Fruit fly (Drosophila melanogaster) ovary, adult (tissue): Measurements from ENCODE around the gene MED19.
"Not testable (repeated sequence)": the region's sequence is repeated elsewhere in the genome, so short reads cannot be mapped to it uniquely, and the experiment has no call there.

ENCODE experiments used
- CG17801 ChIP-seq: fragments of 200-800 bp; optimal IDR thresholded peaks from 2 replicates; lab custom pipeline; 2019; ENCODE audit warnings: missing biosample characterization, mild to moderate bottlenecking, missing genetic modification characterization, moderate library complexity; ENCODE audit not compliant: partially characterized antibody

Gene MED19

DNA sequence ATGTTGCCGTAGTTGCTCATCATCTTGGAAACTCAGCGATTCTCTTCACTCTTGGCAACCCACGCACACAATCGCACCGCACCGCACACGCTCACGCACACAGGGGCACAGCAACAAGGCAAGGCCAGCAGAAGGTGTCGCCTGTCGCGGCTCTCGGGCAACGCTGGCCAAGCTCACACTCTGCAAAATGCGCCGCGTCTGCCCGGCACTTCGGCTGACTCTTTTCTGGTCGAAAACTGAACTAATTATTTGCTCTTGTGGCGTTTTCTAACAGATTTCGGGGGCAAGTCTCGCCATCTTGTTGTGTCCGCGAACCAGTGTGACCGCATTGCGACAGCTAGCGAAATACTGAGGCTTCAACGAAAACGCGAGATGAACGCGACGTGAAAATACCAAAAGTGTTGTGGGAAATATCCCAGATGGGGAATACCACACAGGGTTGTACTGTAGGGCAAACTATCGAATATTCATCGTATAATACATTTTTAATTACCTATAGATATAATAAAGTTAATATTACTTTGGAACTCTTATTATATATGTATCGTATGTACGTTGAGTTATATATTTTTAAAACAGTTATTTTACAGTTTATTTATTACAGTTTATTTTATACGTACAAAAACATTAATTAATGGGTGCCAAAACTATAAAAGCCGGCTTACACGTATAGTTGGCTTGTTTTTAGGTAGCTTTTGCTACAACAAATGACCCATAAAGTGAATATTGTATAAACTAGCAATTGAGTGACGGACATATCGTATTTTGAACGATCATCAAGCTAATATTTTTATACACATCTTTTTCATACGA lies at the start of gene MED19, which contains the start of gene CG7430:
TSS of gene MED19 (minus strand) at position 333 of the 813 bp plus-strand sequence.
TSS of gene CG7430 (plus strand) at position 748 of the 813 bp plus-strand sequence.
- TF ChIP-seq CG17801 = peak; percentile 67

DNA sequence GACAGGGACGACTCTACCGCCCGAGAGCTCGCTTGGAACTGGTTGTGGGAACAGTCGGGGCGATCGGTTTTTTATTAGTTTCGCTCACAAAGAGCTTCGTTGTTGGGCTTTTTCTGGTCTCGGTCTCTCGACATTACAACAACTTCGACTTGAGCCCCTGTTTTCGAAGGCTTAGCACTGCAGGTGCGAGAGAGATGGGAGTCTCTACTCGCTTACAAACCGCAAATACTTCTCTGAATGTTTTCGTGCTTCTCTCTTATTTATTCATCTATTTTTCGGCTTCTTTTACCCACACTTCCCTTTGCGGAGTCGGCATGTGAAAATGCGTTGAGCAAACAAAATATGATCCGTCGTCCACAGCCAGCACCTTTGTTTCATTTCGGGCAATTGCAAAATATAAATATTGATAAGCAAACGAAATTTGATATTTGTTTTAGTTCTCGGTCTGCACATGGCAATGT lies 49.5 kb upstream of the MED19 start, which contains the start of gene Tsp74F:
TSS of gene Tsp74F (minus strand) at position 48 of the 461 bp plus-strand sequence.
- no peak for TF ChIP-seq CG17801

DNA sequence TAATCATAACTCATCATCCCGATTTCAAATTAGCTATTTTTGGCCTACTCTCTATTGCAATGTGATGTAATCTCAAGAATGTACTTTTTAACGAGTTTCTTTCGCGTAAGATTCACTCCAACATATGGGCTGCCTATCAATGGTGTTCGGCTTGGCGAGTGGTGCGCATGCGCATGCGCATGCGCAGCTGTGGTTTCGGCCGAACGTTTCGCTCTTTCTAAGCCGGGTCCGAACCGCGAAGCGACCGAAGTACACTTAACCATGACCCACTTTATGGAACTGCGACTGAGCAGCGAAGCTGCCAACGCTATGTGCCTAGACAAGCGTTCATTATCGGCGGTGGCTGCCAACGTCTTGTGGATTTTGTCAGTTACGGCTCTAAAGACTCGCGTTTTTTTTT lies 47.4 kb upstream of the MED19 start:
- no peak for TF ChIP-seq CG17801

- TF ChIP-seq CG17801 = no peak
Observed at dm6 chr3L:17887393-17887792, 41.1 kb upstream of the MED19 start, which contains the start of gene CG7402. Gene CG7402, plus strand, starts transcription at chr3L:17887705.

- TF ChIP-seq CG17801 = no peak
Observed at dm6 chr3L:17886545-17886944, 40.2 kb upstream of the MED19 start, which contains the start of gene CG16775. Gene CG16775, minus strand, starts transcription at chr3L:17886645.

DNA sequence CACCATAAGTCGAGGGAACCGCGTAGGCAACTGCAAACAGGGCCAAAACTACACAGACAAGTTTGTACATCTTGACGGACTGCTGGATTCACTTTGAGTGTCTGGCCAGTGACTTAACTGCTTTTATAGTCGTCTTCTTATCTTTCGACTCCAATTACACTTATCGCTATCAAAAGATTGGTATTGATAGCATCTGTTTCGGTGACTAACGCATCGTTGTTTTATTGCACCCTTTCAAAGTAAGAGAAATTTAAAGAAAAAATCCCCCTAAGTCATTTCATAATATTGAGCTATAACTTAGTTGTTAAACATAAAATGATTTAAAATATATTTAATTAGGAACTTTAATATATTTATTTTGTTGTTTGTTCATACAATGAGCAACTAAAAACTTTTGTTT lies 38.0 kb upstream of the MED19 start, which contains the start of gene CG5506:
TSS of gene CG5506 (minus strand) at position 101 of the 400 bp plus-strand sequence.
- TF ChIP-seq CG17801 = no peak

- peak; percentile 9 for TF ChIP-seq CG17801
Observed at dm6 chr3L:17878781-17879360, 32.6 kb upstream of the MED19 start, which contains the start of gene CG7408. Gene CG7408, plus strand, starts transcription at chr3L:17879096.

dm6 chr3L:17858174-17858573 lies 11.9 kb upstream of the MED19 start, which contains the start of gene CG34002:
Gene CG34002, plus strand, starts transcription at chr3L:17858474.
- TF ChIP-seq CG17801 = not testable (repeated sequence)

dm6 chr3L:17856655-17857479 lies 10.6 kb upstream of the MED19 start, which contains the start of gene CG5535:
Gene CG5535, minus strand, starts transcription at chr3L:17856794.
- TF ChIP-seq CG17801 = peak; percentile 40

dm6 chr3L:17849517-17849916 lies 3.2 kb upstream of the MED19 start, which contains the start of gene TrpRS-m:
Gene TrpRS-m, plus strand, starts transcription at chr3L:17849727.
- no peak for TF ChIP-seq CG17801

- peak; percentile 5 for TF ChIP-seq CG17801
Observed at dm6 chr3L:17846982-17847355, 668 bp upstream of the MED19 start.

dm6 chr3L:17842892-17843703 lies 3.2 kb downstream of the MED19 start, which contains the start of gene CG5567:
Gene CG5567, minus strand, starts transcription at chr3L:17843544.
- TF ChIP-seq CG17801 = peak; percentile 11

dm6 chr3L:17841085-17841606 lies 5.2 kb downstream of the MED19 start, which contains the start of gene CG5577:
Gene CG5577, minus strand, starts transcription at chr3L:17841427.
- TF ChIP-seq CG17801 = peak; percentile 73

DNA sequence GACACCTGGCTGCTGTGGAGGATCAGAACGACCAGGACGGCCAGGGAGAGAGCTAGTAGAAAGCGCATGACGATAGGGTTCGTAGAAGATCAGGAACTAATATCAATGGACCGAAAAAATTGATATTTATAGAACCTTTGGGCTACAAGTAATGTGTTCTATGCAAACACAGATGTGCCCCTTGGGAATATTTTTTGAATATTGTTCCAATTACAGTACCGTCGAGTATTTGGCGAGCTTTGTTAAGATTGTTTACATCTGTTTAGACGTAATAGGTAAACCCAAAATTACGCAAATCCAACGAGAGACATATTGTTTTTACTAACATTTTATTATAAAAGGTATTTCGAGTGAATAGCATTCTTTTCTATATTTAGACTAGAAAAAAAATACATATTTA lies 11.2 kb downstream of the MED19 start, which contains the start of gene CG32189:
TSS of gene CG32189 (minus strand) at position 101 of the 400 bp plus-strand sequence.
- no peak for TF ChIP-seq CG17801

DNA sequence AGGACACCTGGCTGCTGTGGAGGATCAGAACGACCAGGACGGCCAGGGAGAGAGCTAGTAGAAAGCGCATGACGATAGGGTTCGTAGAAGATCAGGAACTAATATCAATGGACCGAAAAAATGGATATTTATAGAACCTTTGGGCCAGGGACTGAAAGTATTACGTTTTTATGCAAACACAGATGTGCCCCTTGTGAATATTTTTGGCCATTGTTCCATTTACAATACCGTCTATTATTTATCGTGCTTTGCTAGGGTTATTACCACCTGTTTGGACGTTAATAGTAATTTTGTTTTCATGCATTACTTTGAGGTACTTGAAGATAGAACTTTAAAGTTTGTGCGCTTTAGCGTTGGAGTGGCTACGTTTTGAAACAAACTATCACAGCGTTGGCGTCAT lies 12.8 kb downstream of the MED19 start, which contains the start of gene CG32188:
TSS of gene CG32188 (minus strand) at position 101 of the 400 bp plus-strand sequence.
- no peak for TF ChIP-seq CG17801
